Worm (Caenorhabditis elegans) whole organism, L4 larva: ENCODE data around the gene ncs-1.
A peak's percentile ranks its signal among the peaks of the same experiment; 100 is the strongest.

Source experiments
- D1046.2 ChIP-seq: fragments of 200-800 bp; sonication (Bioruptor generic); IDR thresholded peaks from 2 replicates; pipeline ENCODE4 v1.3.6; 2022; ENCODE audit warnings: missing genetic modification characterization, missing compliant biosample characterization
- F10B5.3 ChIP-seq: sonication (generic microtip); optimal IDR thresholded peaks from 2 replicates; lab custom pipeline; 2016; ENCODE audit warnings: mild to moderate bottlenecking, missing genetic modification characterization, missing compliant biosample characterization
- F37D6.2 ChIP-seq: sonication (generic microtip); optimal IDR thresholded peaks from 2 replicates; lab custom pipeline; 2016; ENCODE audit warnings: mild to moderate bottlenecking, missing genetic modification characterization, missing compliant biosample characterization
- F44E2.7 ChIP-seq: fragments of 200-800 bp; sonication (Bioruptor generic); IDR thresholded peaks from 2 replicates; pipeline ENCODE4 v2.1.2; 2022; ENCODE audit warnings: missing genetic modification characterization, missing compliant biosample characterization
- ZK546.5 ChIP-seq, 2 experiments: sonication (generic microtip); optimal IDR thresholded peaks; 2 replicates each; lab custom pipeline; 2017; ENCODE audit warnings: missing biosample characterization in 2 of 2, missing genetic modification characterization in 2 of 2
- aly-2 ChIP-seq: sonication (generic microtip); optimal IDR thresholded peaks from 2 replicates; lab custom pipeline; 2018; ENCODE audit warnings: missing biosample characterization, missing genetic modification characterization
- arid-1 ChIP-seq: fragments of 200-800 bp; sonication (Bioruptor generic); conservative IDR thresholded peaks from 2 replicates; pipeline ENCODE4 v1.3.6; 2022; ENCODE audit warnings: missing genetic modification reagents, missing genetic modification characterization, missing compliant biosample characterization
- ceh-20 ChIP-seq: fragments of 200-800 bp; sonication (Bioruptor generic); IDR thresholded peaks from 2 replicates; pipeline ENCODE4 v1.3.6; 2022; ENCODE audit warnings: missing genetic modification reagents, missing genetic modification characterization, missing compliant biosample characterization
- daf-16 ChIP-seq, 3 experiments: sonication (generic microtip); optimal IDR thresholded peaks; 2 replicates each; lab custom pipeline; 2016 to 2017; ENCODE audit warnings: missing genetic modification characterization in 3 of 3, missing genetic modification reagents in 3 of 3, mild to moderate bottlenecking in 2 of 3, missing compliant biosample characterization in 2 of 3, missing biosample characterization in 1 of 3, moderate library complexity in 1 of 3
- dmd-6 ChIP-seq: fragments of 200-800 bp; sonication (Bioruptor generic); IDR thresholded peaks from 2 replicates; pipeline ENCODE4 v1.3.6; 2022; ENCODE audit warnings: missing genetic modification reagents, missing genetic modification characterization, missing compliant biosample characterization
- dmd-8 ChIP-seq: fragments of 200-800 bp; sonication (Bioruptor generic); IDR thresholded peaks from 2 replicates; pipeline ENCODE4 v1.3.6; 2022; ENCODE audit warnings: missing genetic modification characterization, missing compliant biosample characterization
- dmd-9 ChIP-seq: fragments of 200-800 bp; sonication (Bioruptor generic); IDR thresholded peaks from 2 replicates; pipeline ENCODE4 v1.3.6; 2022; ENCODE audit warnings: missing genetic modification reagents, missing genetic modification characterization, missing compliant biosample characterization
- dve-1 ChIP-seq: sonication (generic microtip); optimal IDR thresholded peaks from 2 replicates; lab custom pipeline; 2017; ENCODE audit warnings: antibody characterized with exemption, mild to moderate bottlenecking, missing genetic modification characterization, missing compliant biosample characterization; ENCODE audit not compliant: insufficient read depth
- fkh-10 ChIP-seq: fragments of 150-350 bp; optimal IDR thresholded peaks from 2 replicates; lab custom pipeline; 2014; ENCODE audit warnings: missing biosample characterization, missing genetic modification reagents, missing genetic modification characterization
- hif-1 ChIP-seq, 2 experiments: sonication (generic microtip); optimal IDR thresholded peaks; 2 replicates each; lab custom pipeline; 2016 to 2017; ENCODE audit warnings: missing compliant biosample characterization in 2 of 2, missing genetic modification characterization in 2 of 2, missing genetic modification reagents in 2 of 2, missing genotype in 2 of 2, mild to moderate bottlenecking in 1 of 2
- hlh-11 ChIP-seq: fragments of 200-800 bp; sonication (Bioruptor generic); optimal IDR thresholded peaks from 2 replicates; lab custom pipeline; 2018; ENCODE audit warnings: mild to moderate bottlenecking, missing genetic modification characterization, missing compliant biosample characterization
- lim-7 ChIP-seq: fragments of 200-800 bp; sonication (Bioruptor generic); IDR thresholded peaks from 2 replicates; pipeline ENCODE4 v1.3.6; 2022; ENCODE audit warnings: missing genetic modification characterization, missing compliant biosample characterization
- lin-1 ChIP-seq: fragments of 200-800 bp; sonication (Bioruptor generic); IDR thresholded peaks from 2 replicates; pipeline ENCODE4 v1.3.6; 2022; ENCODE audit warnings: missing genetic modification reagents, missing genetic modification characterization, missing compliant biosample characterization
- lin-13 ChIP-seq: fragments of 150-350 bp; optimal IDR thresholded peaks from 2 replicates; lab custom pipeline; 2014; ENCODE audit warnings: missing biosample characterization, missing genetic modification reagents, missing genetic modification characterization
- madf-5 ChIP-seq, 2 experiments: fragments of 200-800 bp; sonication (Bioruptor generic); IDR thresholded peaks; 2 replicates each; pipeline ENCODE4 v1.3.6; 2022; ENCODE audit warnings: missing compliant biosample characterization in 2 of 2, missing genetic modification characterization in 2 of 2
- mdl-1 ChIP-seq, 2 experiments: fragments of 150-350 bp in 1 of 2; sonication (generic microtip) in 1 of 2; optimal IDR thresholded peaks; 2 replicates each; lab custom pipeline; 2014 to 2017; ENCODE audit warnings: missing biosample characterization in 2 of 2, missing genetic modification characterization in 2 of 2
- mep-1 ChIP-seq: fragments of 150-350 bp; sonication (generic microtip); optimal IDR thresholded peaks from 3 replicates; lab custom pipeline; 2014; ENCODE audit warnings: missing biosample characterization, missing genetic modification characterization
- mes-2 ChIP-seq: sonication (generic microtip); optimal IDR thresholded peaks from 2 replicates; lab custom pipeline; 2016; ENCODE audit warnings: missing genotype, mild to moderate bottlenecking, missing genetic modification characterization, missing compliant biosample characterization; ENCODE audit not compliant: poor library complexity, severe bottlenecking
- nhr-11 ChIP-seq: fragments of 150-350 bp; optimal IDR thresholded peaks from 2 replicates; lab custom pipeline; 2014; ENCODE audit warnings: missing biosample characterization, missing genetic modification characterization
- nhr-237 ChIP-seq: sonication (generic microtip); optimal IDR thresholded peaks from 2 replicates; lab custom pipeline; 2017; ENCODE audit warnings: missing biosample characterization, missing genetic modification characterization
- nhr-28 ChIP-seq: fragments of 150-350 bp; optimal IDR thresholded peaks from 2 replicates; lab custom pipeline; 2014; ENCODE audit warnings: missing biosample characterization, missing genetic modification characterization
- nhr-76 ChIP-seq: fragments of 150-350 bp; optimal IDR thresholded peaks from 2 replicates; lab custom pipeline; 2014; ENCODE audit warnings: missing biosample characterization, missing genetic modification characterization
- pha-4 ChIP-seq, 2 experiments: fragments of 150-350 bp in 1 of 2; fragments of 200-800 bp in 1 of 2; sonication (Bioruptor generic) in 1 of 2; IDR thresholded peaks in 1 of 2; optimal IDR thresholded peaks in 1 of 2; 2 replicates each; pipeline versions ENCODE4 v1.3.6 to Lab custom; 2014 to 2022; ENCODE audit warnings: missing genetic modification characterization in 2 of 2, missing genetic modification reagents in 2 of 2, missing biosample characterization in 1 of 2, missing compliant biosample characterization in 1 of 2
- php-3 ChIP-seq: fragments of 200-800 bp; sonication (Bioruptor generic); IDR thresholded peaks from 2 replicates; pipeline ENCODE4 v1.3.6; 2022; ENCODE audit warnings: missing genetic modification reagents, missing genetic modification characterization, missing compliant biosample characterization
- pqm-1 ChIP-seq: sonication (generic microtip); optimal IDR thresholded peaks from 2 replicates; lab custom pipeline; 2017; ENCODE audit warnings: missing biosample characterization, missing genetic modification characterization
- sdz-12 ChIP-seq: fragments of 200-800 bp; sonication (Bioruptor generic); optimal IDR thresholded peaks from 2 replicates; lab custom pipeline; 2018; ENCODE audit warnings: mild to moderate bottlenecking, missing genetic modification characterization, missing compliant biosample characterization
- set-16 ChIP-seq: fragments of 200-800 bp; sonication (Bioruptor generic); IDR thresholded peaks from 2 replicates; pipeline ENCODE4 v1.3.6; 2022; ENCODE audit warnings: missing genetic modification reagents, missing genetic modification characterization, missing compliant biosample characterization
- skn-1 ChIP-seq: fragments of 150-350 bp; optimal IDR thresholded peaks from 2 replicates; lab custom pipeline; 2014; ENCODE audit warnings: missing biosample characterization, missing genetic modification characterization
- snpc-4 ChIP-seq: fragments of 150-350 bp; optimal IDR thresholded peaks from 2 replicates; lab custom pipeline; 2014; ENCODE audit warnings: missing biosample characterization, missing genetic modification characterization
- tra-1 ChIP-seq: fragments of 200-800 bp; sonication (Bioruptor generic); IDR thresholded peaks from 2 replicates; pipeline ENCODE4 v1.3.6; 2022; ENCODE audit warnings: missing genetic modification reagents, missing genetic modification characterization, missing compliant biosample characterization
- unc-130 ChIP-seq: sonication (generic microtip); optimal IDR thresholded peaks from 2 replicates; lab custom pipeline; 2016; ENCODE audit warnings: missing genetic modification reagents, missing genetic modification characterization, missing compliant biosample characterization
- unc-62 ChIP-seq, 3 experiments: fragments of 150-350 bp in 1 of 3; sonication (generic microtip); optimal IDR thresholded peaks in 2 of 3; peaks in 1 of 3; 1 replicate in 1 of 3; 2 replicates in 2 of 3; lab custom pipeline; 2014 to 2017; ENCODE audit warnings: missing biosample characterization in 3 of 3, missing genetic modification characterization in 3 of 3, missing genetic modification reagents in 3 of 3, missing genotype in 1 of 3
- zfp-2 ChIP-seq: sonication (generic microtip); optimal IDR thresholded peaks from 2 replicates; lab custom pipeline; 2016; ENCODE audit warnings: mild to moderate bottlenecking, missing genetic modification characterization, missing compliant biosample characterization
- zip-11 ChIP-seq: fragments of 200-800 bp; sonication (Bioruptor generic); IDR thresholded peaks from 2 replicates; pipeline ENCODE4 v1.3.6; 2022; ENCODE audit warnings: missing genetic modification characterization, missing compliant biosample characterization
- ztf-11 ChIP-seq: fragments of 150-350 bp; optimal IDR thresholded peaks from 2 replicates; lab custom pipeline; 2014; ENCODE audit warnings: missing biosample characterization, missing genetic modification characterization

Gene ncs-1

DNA sequence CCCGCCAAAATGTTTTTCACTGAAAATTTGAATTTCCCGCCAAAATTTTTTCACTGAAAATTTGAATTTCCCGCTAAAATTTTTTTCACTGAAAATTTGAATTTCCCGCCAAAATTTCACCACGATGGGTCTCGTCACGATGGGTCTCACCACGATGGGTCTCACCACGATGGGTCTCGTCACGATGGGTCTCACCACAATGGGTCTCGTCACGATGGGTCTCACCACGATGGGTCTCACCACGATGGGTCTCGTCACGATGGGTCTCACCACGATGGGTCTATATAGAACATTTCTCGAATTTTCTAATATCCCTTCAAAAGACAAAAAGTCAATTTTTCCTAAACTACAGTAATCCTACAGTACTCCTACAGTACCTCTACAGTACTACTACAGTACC is 19.4 kb downstream of the ncs-1 start:
- TF ChIP-seq set-16 (peak; percentile 44; the same call in 1 of the 2 replicates), dmd-8 (peak; percentile 58; the same call in 1 of the 2 replicates), tra-1 (GFP tag; lab: Robert Waterston, UW) (0 out of 2 replicates have a peak, but pooled peaks have one; percentile 42), F44E2.7 (GFP tag; lab: Robert Waterston, UW) (peak; percentile 78; the same call in 1 of the 2 replicates), lim-7 (GFP tag; lab: Robert Waterston, UW) (peak; percentile 32; the same call in 1 of the 2 replicates)

DNA sequence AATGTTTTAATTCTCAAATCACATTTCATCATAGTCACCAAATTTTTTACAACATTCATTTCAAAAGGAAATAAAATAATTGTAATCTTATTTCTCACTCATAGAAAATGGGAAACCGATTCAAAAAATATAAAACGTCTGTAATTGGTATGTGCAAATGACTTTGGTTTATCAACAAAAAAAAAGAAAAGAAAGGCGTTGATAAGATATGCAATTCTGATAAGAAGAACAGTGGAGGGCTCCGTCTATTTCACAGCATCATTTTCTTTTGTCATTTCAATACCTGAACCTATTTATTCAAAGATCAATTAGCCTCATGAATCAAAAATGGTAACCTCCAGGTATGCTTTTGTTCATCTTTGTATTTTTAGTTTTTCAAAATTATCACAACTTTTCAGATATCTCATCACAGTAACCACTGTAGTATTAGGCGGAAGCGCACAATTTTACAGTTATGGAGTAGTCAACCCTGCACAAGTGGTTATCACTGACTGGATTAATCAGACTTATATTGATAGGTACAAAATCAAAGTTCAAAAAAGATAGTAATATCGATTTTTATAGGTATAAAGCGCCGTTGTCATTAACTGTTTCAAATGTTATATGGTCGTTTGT is 24.7 kb downstream of the ncs-1 start, which contains the start of gene F53H8.3:
Gene F53H8.3, plus strand, starts transcription at position 275 of the 615 bp plus-strand sequence.
- peak; percentile 22 for TF ChIP-seq nhr-28
- TF ChIP-seq F37D6.2 (tag; lab: Kevin White, UChicago): no peak
- TF ChIP-seq dmd-6 (GFP tag; lab: Robert Waterston, UW): peak; percentile 6; the same call in 1 of the 2 replicates
- TF ChIP-seq arid-1: no peak
- TF ChIP-seq sdz-12 (GFP tag; lab: Kevin White, UChicago): no peak
- no peak for TF ChIP-seq daf-16 (GFP tag; optimal IDR thresholded peaks at IDR 0.05; lab: Kevin White, UChicago)
- peak; percentile 73 for TF ChIP-seq daf-16 (tag; optimal IDR thresholded peaks at IDR 0.05; lab: Kevin White, UChicago)
- peak; percentile 24 for TF ChIP-seq hlh-11 (tag; lab: Kevin White, UChicago)
- TF ChIP-seq dve-1: peak; percentile 50
- peak; percentile 85 for TF ChIP-seq pqm-1 (tag; lab: Kevin White, UChicago)

DNA sequence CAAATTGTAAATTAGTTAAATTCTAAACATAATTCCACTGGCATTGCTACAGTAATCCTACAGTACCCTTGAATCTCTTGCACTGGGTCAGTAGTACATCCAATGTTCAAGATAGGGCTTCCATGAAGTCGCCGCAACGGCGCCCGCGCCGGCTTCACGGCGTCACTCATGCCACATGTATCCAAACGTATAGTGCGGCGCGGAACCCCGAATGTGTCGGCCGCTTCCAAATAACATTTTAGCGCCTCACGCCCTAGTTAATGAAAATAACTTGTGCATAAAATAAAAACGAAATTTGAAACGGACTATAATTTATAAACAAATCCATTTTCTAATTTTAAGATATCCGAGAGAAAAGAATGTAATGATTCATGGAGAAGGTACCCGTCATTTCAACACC is 27.1 kb downstream of the ncs-1 start:
- TF ChIP-seq D1046.2 (GFP tag; lab: Robert Waterston, UW) (no peak), snpc-4 (tag; lab: Kevin White, UChicago) (peak; percentile 30)

DNA sequence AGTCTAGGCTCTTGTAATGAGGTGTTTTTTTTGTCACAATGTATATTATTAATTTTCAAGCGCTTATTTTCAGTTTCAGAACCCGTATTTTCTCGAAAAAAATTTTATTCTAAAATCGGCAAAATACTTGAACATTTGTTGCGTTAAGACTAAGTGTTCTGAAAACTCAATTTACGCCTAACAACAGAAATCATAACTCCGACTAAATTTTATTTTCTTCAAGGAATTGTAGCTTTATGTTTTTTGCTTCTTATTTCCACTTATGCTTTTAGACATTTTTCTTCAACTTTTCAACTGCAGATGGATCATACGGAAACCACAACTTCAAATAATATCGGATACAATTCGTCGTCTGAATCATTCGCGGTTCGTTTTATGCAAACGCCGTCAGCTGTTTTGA is 29.6 kb downstream of the ncs-1 start, which contains the start of gene F35H12.1:
Gene F35H12.1, plus strand, starts transcription at position 301 of the 400 bp plus-strand sequence.
- TF ChIP-seq skn-1 (tag; lab: Kevin White, UChicago): no peak
- TF ChIP-seq fkh-10 (GFP tag; lab: Kevin White, UChicago): peak; percentile 58

DNA sequence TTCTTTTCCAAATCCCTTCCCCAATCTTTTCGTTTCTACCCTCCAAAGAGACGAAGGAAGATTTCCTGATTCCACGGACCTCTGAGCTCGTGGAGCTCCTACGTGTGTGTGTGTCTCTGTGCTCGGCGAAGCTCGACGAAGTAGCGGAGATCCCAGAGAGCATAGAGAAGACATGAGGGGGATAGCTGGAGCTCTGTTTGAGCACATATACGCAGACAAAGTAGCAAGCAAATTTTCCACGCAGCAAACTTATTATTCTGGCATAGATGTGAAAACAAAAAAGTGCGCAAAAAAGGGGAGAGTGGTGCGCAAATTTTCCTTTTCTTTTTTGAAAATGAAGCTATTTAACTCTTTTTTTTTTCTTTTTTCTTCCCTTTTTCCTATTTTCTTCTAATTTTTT is 30.2 kb downstream of the ncs-1 start:
- TF ChIP-seq zfp-2: no peak
- TF ChIP-seq lin-1: no peak
- no peak for TF ChIP-seq lin-13 (GFP tag; lab: Kevin White, UChicago)
- no peak for TF ChIP-seq D1046.2 (GFP tag; lab: Robert Waterston, UW)
- TF ChIP-seq nhr-237 (tag; lab: Kevin White, UChicago): no peak
- TF ChIP-seq ZK546.5 (tag; optimal IDR thresholded peaks at IDR 0.05; lab: Kevin White, UChicago): no peak
- TF ChIP-seq dmd-6 (GFP tag; lab: Robert Waterston, UW): no peak
- TF ChIP-seq zip-11: no peak
- no peak for TF ChIP-seq mdl-1 (tag; optimal IDR thresholded peaks at IDR 0.05; lab: Kevin White, UChicago)
- no peak for TF ChIP-seq dmd-8
- no peak for TF ChIP-seq ztf-11 (tag; lab: Kevin White, UChicago)
- no peak for TF ChIP-seq unc-130
- TF ChIP-seq ceh-20 (GFP tag; lab: Robert Waterston, UW): 0 out of 2 replicates have a peak, but pooled peaks have one; percentile 13
- no peak for TF ChIP-seq madf-5 (GFP tag; IDR thresholded peaks at IDR 0.05; lab: Robert Waterston, UW)
- no peak for TF ChIP-seq nhr-11 (tag; lab: Kevin White, UChicago)
- no peak for TF ChIP-seq php-3 (GFP tag; lab: Robert Waterston, UW)
- TF ChIP-seq set-16: 0 out of 2 replicates have a peak, but pooled peaks have one; percentile 36
- TF ChIP-seq dmd-9 (GFP tag; lab: Robert Waterston, UW): no peak
- TF ChIP-seq F44E2.7 (GFP tag; lab: Robert Waterston, UW): no peak
- peak in 1 of 2 experiments; percentile 63 for TF ChIP-seq unc-62 (GFP tag; optimal IDR thresholded peaks at IDR 0.05 in 1 of 2; lab: Kevin White, UChicago)
- no peak for TF ChIP-seq unc-62 (tag; optimal IDR thresholded peaks at IDR 0.05; lab: Kevin White, UChicago)
- no peak for TF ChIP-seq nhr-76 (tag; lab: Kevin White, UChicago)
- TF ChIP-seq hif-1 (tag; optimal IDR thresholded peaks at IDR 0.05; lab: Kevin White, UChicago): no peak
- TF ChIP-seq pha-4 (GFP tag; IDR thresholded peaks at IDR 0.05; lab: Robert Waterston, UW): no peak
- TF ChIP-seq pha-4 (tag; optimal IDR thresholded peaks at IDR 0.05; lab: Kevin White, UChicago): no peak
- TF ChIP-seq F10B5.3: no peak
- TF ChIP-seq fkh-10 (GFP tag; lab: Kevin White, UChicago): peak; percentile 55
- TF ChIP-seq mep-1 (tag; lab: Kevin White, UChicago): peak; percentile 13
- TF ChIP-seq aly-2 (tag; lab: Kevin White, UChicago): no peak
- no peak for TF ChIP-seq mes-2 (tag; lab: Kevin White, UChicago)
